Worm (Caenorhabditis elegans) whole organism, late embryonic: ENCODE measurements around the gene nhr-152.

Experiments
- dmd-4 ChIP-seq: sonication (generic microtip); optimal IDR thresholded peaks from 2 replicates; lab custom pipeline; 2016; ENCODE audit warnings: borderline replicate concordance, missing genetic modification characterization, missing compliant biosample characterization
- elt-2 ChIP-seq: sonication (generic microtip); optimal IDR thresholded peaks from 2 replicates; lab custom pipeline; 2016; ENCODE audit warnings: missing genetic modification reagents, missing genetic modification characterization, missing compliant biosample characterization
- nhr-11 ChIP-seq: fragments of 150-350 bp; optimal IDR thresholded peaks from 2 replicates; lab custom pipeline; 2014; ENCODE audit warnings: missing biosample characterization, missing genetic modification characterization
- sox-2 ChIP-seq: fragments of 200-800 bp; sonication (Bioruptor generic); IDR thresholded peaks from 2 replicates; pipeline ENCODE4 v1.3.6; 2022; ENCODE audit warnings: missing genetic modification reagents, missing genetic modification characterization, missing compliant biosample characterization
- unc-55 ChIP-seq: sonication (generic microtip); optimal IDR thresholded peaks from 2 replicates; lab custom pipeline; 2017; ENCODE audit warnings: missing biosample characterization, missing genetic modification reagents, missing genetic modification characterization
- ztf-16 ChIP-seq: sonication (generic microtip); optimal IDR thresholded peaks from 2 replicates; lab custom pipeline; 2017; ENCODE audit warnings: missing genetic modification characterization, missing compliant biosample characterization

ce11 chrV:7693394-7693793 is 7.2 kb downstream of the nhr-152 start, which contains the start of gene C12D5.10:
- TF ChIP-seq sox-2 (GFP tag; lab: Robert Waterston, UW) (no peak), dmd-4 (tag; lab: Kevin White, UChicago) (no peak), elt-2 (tag; lab: Kevin White, UChicago) (no peak), nhr-11 (tag; lab: Kevin White, UChicago) (no peak), unc-55 (no peak), ztf-16 (tag; lab: Kevin White, UChicago) (no peak)
